Fruit fly (Drosophila melanogaster) whole organism, embryonic: ENCODE results near the gene Eip63E.

Experiments used
- Adf1 ChIP-seq: fragments of 200-800 bp; sonication (Bioruptor generic); IDR thresholded peaks from 2 replicates; pipeline ENCODE4 v1.3.6; 2022; ENCODE audit warnings: missing biosample characterization, missing genetic modification characterization
- Atf6 ChIP-seq: fragments of 200-800 bp; sonication (Bioruptor generic); IDR thresholded peaks from 2 replicates; pipeline ENCODE4 v1.3.6; 2022; ENCODE audit warnings: missing biosample characterization, missing genetic modification characterization
- B-H1 ChIP-seq: fragments of 200-800 bp; sonication (Bioruptor generic); IDR thresholded peaks from 3 replicates; pipeline ENCODE4 v1.3.6; 2022; ENCODE audit warnings: missing biosample characterization, missing genetic modification characterization
- CG10543 ChIP-seq: fragments of 200-800 bp; sonication (Bioruptor generic); optimal IDR thresholded peaks from 3 replicates; lab custom pipeline; 2017; ENCODE audit warnings: missing biosample characterization, mild to moderate bottlenecking, missing genetic modification characterization, moderate library complexity
- CG11456 ChIP-seq: fragments of 200-800 bp; sonication (Bioruptor generic); IDR thresholded peaks from 3 replicates; pipeline ENCODE4 v1.3.6; 2022; ENCODE audit warnings: missing biosample characterization, missing genetic modification characterization
- CG11504 ChIP-seq: fragments of 200-800 bp; sonication (Bioruptor generic); optimal IDR thresholded peaks from 3 replicates; lab custom pipeline; 2019; ENCODE audit warnings: missing biosample characterization, mild to moderate bottlenecking, missing genetic modification characterization, moderate library complexity
- CG1529 ChIP-seq: fragments of 200-800 bp; sonication (Bioruptor generic); optimal IDR thresholded peaks from 3 replicates; lab custom pipeline; 2018; ENCODE audit warnings: missing biosample characterization, missing genetic modification characterization
- CG15601 ChIP-seq: fragments of 200-800 bp; sonication (Bioruptor generic); optimal IDR thresholded peaks from 3 replicates; lab custom pipeline; 2019; ENCODE audit warnings: missing biosample characterization, mild to moderate bottlenecking, missing genetic modification characterization, moderate library complexity
- CG16813 ChIP-seq: fragments of 200-800 bp; sonication (Bioruptor generic); IDR thresholded peaks from 3 replicates; pipeline ENCODE4 v1.3.6; 2022; ENCODE audit warnings: missing biosample characterization, missing genetic modification characterization; ENCODE audit not compliant: partially characterized antibody
- CG16815 ChIP-seq: fragments of 200-800 bp; sonication (Bioruptor generic); optimal IDR thresholded peaks from 3 replicates; lab custom pipeline; 2017; ENCODE audit warnings: missing biosample characterization, mild to moderate bottlenecking, missing genetic modification characterization
- CG16863 ChIP-seq: fragments of 200-800 bp; sonication (Bioruptor generic); optimal IDR thresholded peaks from 3 replicates; lab custom pipeline; 2016; ENCODE audit warnings: missing biosample characterization, missing genetic modification characterization
- CG17802 ChIP-seq: fragments of 200-800 bp; sonication (Bioruptor generic); optimal IDR thresholded peaks from 2 replicates; lab custom pipeline; 2018; ENCODE audit warnings: missing biosample characterization, mild to moderate bottlenecking, missing genetic modification characterization, moderate library complexity
- CG2678 ChIP-seq: fragments of 200-800 bp; sonication (Bioruptor generic); optimal IDR thresholded peaks from 3 replicates; lab custom pipeline; 2019; ENCODE audit warnings: missing biosample characterization, mild to moderate bottlenecking, missing genetic modification characterization, moderate library complexity
- CG30020 ChIP-seq: fragments of 200-800 bp; optimal IDR thresholded peaks from 2 replicates; lab custom pipeline; 2019; ENCODE audit warnings: missing biosample characterization, mild to moderate bottlenecking, missing genetic modification characterization, moderate library complexity
- CG34422 ChIP-seq: fragments of 200-800 bp; sonication (Bioruptor generic); IDR thresholded peaks from 3 replicates; pipeline ENCODE4 v1.3.6; 2022; ENCODE audit warnings: missing biosample characterization, missing genetic modification characterization
- CG4424 ChIP-seq: fragments of 200-800 bp; sonication (Bioruptor generic); optimal IDR thresholded peaks from 3 replicates; lab custom pipeline; 2016; ENCODE audit warnings: missing biosample characterization, missing genetic modification characterization
- CG4617 ChIP-seq: fragments of 200-800 bp; sonication (Bioruptor generic); optimal IDR thresholded peaks from 3 replicates; lab custom pipeline; 2016; ENCODE audit warnings: missing biosample characterization, missing genetic modification characterization, borderline replicate concordance
- CG6272 ChIP-seq: fragments of 200-800 bp; sonication (Bioruptor generic); IDR thresholded peaks from 2 replicates; pipeline ENCODE4 v1.3.6; 2022; ENCODE audit warnings: missing biosample characterization, missing genetic modification characterization
- CG7271 ChIP-seq: fragments of 200-800 bp; sonication (Bioruptor generic); optimal IDR thresholded peaks from 2 replicates; lab custom pipeline; 2018; ENCODE audit warnings: missing biosample characterization, mild to moderate bottlenecking, missing genetic modification characterization, moderate library complexity
- CG7357 ChIP-seq: fragments of 200-800 bp; sonication (Bioruptor generic); IDR thresholded peaks from 3 replicates; pipeline ENCODE4 v1.3.6; 2022; ENCODE audit warnings: missing biosample characterization, missing genetic modification characterization
- CG7786 ChIP-seq: fragments of 200-800 bp; sonication (Bioruptor generic); optimal IDR thresholded peaks from 2 replicates; lab custom pipeline; 2016; ENCODE audit warnings: missing biosample characterization, missing genetic modification characterization
- CG7928 ChIP-seq: fragments of 200-800 bp; sonication (Bioruptor generic); optimal IDR thresholded peaks from 2 replicates; lab custom pipeline; 2017; ENCODE audit warnings: missing biosample characterization, mild to moderate bottlenecking, missing genetic modification characterization
- CG9876 ChIP-seq: fragments of 200-800 bp; sonication (Bioruptor generic); optimal IDR thresholded peaks from 2 replicates; lab custom pipeline; 2016; ENCODE audit warnings: missing biosample characterization, missing genetic modification characterization
- Chrac-16 ChIP-seq: fragments of 200-800 bp; sonication (Bioruptor generic); optimal IDR thresholded peaks from 3 replicates; lab custom pipeline; 2016; ENCODE audit warnings: missing biosample characterization, missing genetic modification characterization
- Dbx ChIP-seq: fragments of 200-800 bp; sonication (Bioruptor generic); IDR thresholded peaks from 3 replicates; pipeline ENCODE4 v1.3.6; 2022; ENCODE audit warnings: missing biosample characterization, missing genetic modification characterization
- E2f2 ChIP-seq: fragments of 200-800 bp; sonication (Bioruptor generic); IDR thresholded peaks from 2 replicates; pipeline ENCODE4 v1.3.6; 2022; ENCODE audit warnings: missing biosample characterization, missing genetic modification characterization
- ERR ChIP-seq: fragments of 200-800 bp; sonication (Bioruptor generic); optimal IDR thresholded peaks from 2 replicates; lab custom pipeline; 2016; ENCODE audit warnings: missing biosample characterization, missing genetic modification characterization
- HmgD ChIP-seq: fragments of 200-800 bp; sonication (Bioruptor generic); optimal IDR thresholded peaks from 3 replicates; lab custom pipeline; 2016; ENCODE audit warnings: missing biosample characterization, missing genetic modification characterization
- NFAT ChIP-seq: fragments of 200-800 bp; sonication (Bioruptor generic); IDR thresholded peaks from 2 replicates; pipeline ENCODE4 v1.3.6; 2022; ENCODE audit warnings: missing biosample characterization, missing genetic modification characterization
- Neu2 ChIP-seq: fragments of 200-800 bp; sonication (Bioruptor generic); optimal IDR thresholded peaks from 3 replicates; lab custom pipeline; 2016; ENCODE audit warnings: missing biosample characterization, missing genetic modification characterization, borderline replicate concordance
- Opbp ChIP-seq: fragments of 200-800 bp; sonication (Bioruptor generic); IDR thresholded peaks from 3 replicates; pipeline ENCODE4 v1.3.6; 2022; ENCODE audit warnings: missing biosample characterization, missing genetic modification characterization; ENCODE audit not compliant: partially characterized antibody
- Six4 ChIP-seq: fragments of 200-800 bp; sonication (Bioruptor generic); optimal IDR thresholded peaks from 2 replicates; lab custom pipeline; 2016; ENCODE audit warnings: missing biosample characterization, missing genetic modification characterization
- Sox100B ChIP-seq: fragments of 200-800 bp; sonication (Bioruptor generic); optimal IDR thresholded peaks from 3 replicates; lab custom pipeline; 2018; ENCODE audit warnings: missing biosample characterization, mild to moderate bottlenecking, missing genetic modification characterization
- TFAM ChIP-seq: fragments of 200-800 bp; sonication (Bioruptor generic); optimal IDR thresholded peaks from 2 replicates; lab custom pipeline; 2017; ENCODE audit warnings: missing biosample characterization, missing genetic modification characterization, inconsistent platforms
- Vsx1 ChIP-seq: fragments of 200-800 bp; sonication (Bioruptor generic); optimal IDR thresholded peaks from 2 replicates; lab custom pipeline; 2017; ENCODE audit warnings: missing biosample characterization, mild to moderate bottlenecking, missing genetic modification characterization, missing genetic modification reagents
- ara ChIP-seq: fragments of 200-800 bp; sonication (Bioruptor generic); IDR thresholded peaks from 2 replicates; pipeline ENCODE4 v1.3.6; 2022; ENCODE audit warnings: missing biosample characterization, missing genetic modification characterization
- bab2 ChIP-seq: fragments of 200-800 bp; sonication (Bioruptor generic); optimal IDR thresholded peaks from 2 replicates; lab custom pipeline; 2016; ENCODE audit warnings: missing biosample characterization, missing genetic modification characterization
- bigmax ChIP-seq: fragments of 200-800 bp; sonication (Bioruptor generic); optimal IDR thresholded peaks from 2 replicates; lab custom pipeline; 2018; ENCODE audit warnings: missing biosample characterization, mild to moderate bottlenecking, missing genetic modification characterization
- bowl ChIP-seq: fragments of 200-800 bp; sonication (Bioruptor generic); IDR thresholded peaks from 2 replicates; pipeline ENCODE4 v1.3.6; 2022; ENCODE audit warnings: missing biosample characterization, missing genetic modification characterization
- cad ChIP-seq: fragments of >200 bp; optimal IDR thresholded peaks from 2 replicates; lab custom pipeline; 2017; ENCODE audit warnings: missing biosample characterization, missing genetic modification characterization
- chn ChIP-seq: fragments of 200-800 bp; sonication (Bioruptor generic); optimal IDR thresholded peaks from 2 replicates; lab custom pipeline; 2016; ENCODE audit warnings: missing biosample characterization, missing genetic modification characterization
- grau ChIP-seq: fragments of 200-800 bp; optimal IDR thresholded peaks from 3 replicates; lab custom pipeline; 2019; ENCODE audit warnings: missing biosample characterization, mild to moderate bottlenecking, missing genetic modification characterization, moderate library complexity
- hb ChIP-seq: fragments of 200-800 bp; sonication (Bioruptor generic); IDR thresholded peaks from 3 replicates; pipeline ENCODE4 v1.3.6; 2022; ENCODE audit warnings: missing biosample characterization, missing genetic modification characterization; ENCODE audit not compliant: partially characterized antibody
- lov ChIP-seq, 2 experiments: fragments of 200-800 bp in 1 of 2; fragments of >200 bp in 1 of 2; sonication (Bioruptor generic) in 1 of 2; IDR thresholded peaks in 1 of 2; optimal IDR thresholded peaks in 1 of 2; 2 replicates in 1 of 2; 3 replicates in 1 of 2; pipeline versions ENCODE4 v1.3.6 to Lab custom; 2017 to 2022; ENCODE audit warnings: missing biosample characterization in 1 of 2, missing genetic modification characterization in 1 of 2
- p53 ChIP-seq: fragments of 200-800 bp; sonication (Bioruptor generic); optimal IDR thresholded peaks from 2 replicates; lab custom pipeline; 2016; ENCODE audit warnings: missing biosample characterization, missing genetic modification characterization
- pros ChIP-seq: fragments of 200-800 bp; sonication (Bioruptor generic); optimal IDR thresholded peaks from 3 replicates; lab custom pipeline; 2019; ENCODE audit warnings: missing biosample characterization, mild to moderate bottlenecking, missing genetic modification characterization, moderate library complexity
- ranshi ChIP-seq: fragments of 200-800 bp; sonication (Bioruptor generic); IDR thresholded peaks from 2 replicates; pipeline ENCODE4 v1.3.6; 2022; ENCODE audit warnings: missing biosample characterization, missing genetic modification characterization
- tna ChIP-seq: fragments of 200-800 bp; sonication (Bioruptor generic); IDR thresholded peaks from 2 replicates; pipeline ENCODE4 v1.3.6; 2022; ENCODE audit warnings: missing biosample characterization, missing genetic modification characterization; ENCODE audit not compliant: partially characterized antibody
- unc-4 ChIP-seq: fragments of 200-800 bp; sonication (Bioruptor generic); IDR thresholded peaks from 2 replicates; pipeline ENCODE4 v1.3.6; 2022; ENCODE audit warnings: missing biosample characterization, missing genetic modification characterization; ENCODE audit not compliant: partially characterized antibody
- zfh2 ChIP-seq: fragments of 200-800 bp; sonication (Bioruptor generic); optimal IDR thresholded peaks from 2 replicates; lab custom pipeline; 2016; ENCODE audit warnings: missing biosample characterization, missing genetic modification characterization

The Eip63E gene

dm6 chr3L:3472786-3473185, 42.8 kb upstream of the Eip63E start (continued):
- TF ChIP-seq grau (tag; lab: Kevin White, UChicago): peak; percentile 76
- peak; percentile 88 for TF ChIP-seq CG2678 (tag; lab: Kevin White, UChicago)
- peak; percentile 62 for TF ChIP-seq NFAT (GFP tag; lab: Robert Waterston, UW)
- peak; percentile 3 for TF ChIP-seq ERR (GFP tag; lab: Kevin White, UChicago)
- peak; percentile 71 for TF ChIP-seq Atf6 (GFP tag; lab: Robert Waterston, UW)
- TF ChIP-seq CG15601 (tag; lab: Kevin White, UChicago): peak; percentile 28
- no peak for TF ChIP-seq unc-4 (GFP tag; lab: Robert Waterston, UW)
- TF ChIP-seq HmgD (GFP tag; lab: Kevin White, UChicago): no peak
- TF ChIP-seq CG11456: peak; percentile 78
- peak; percentile 44; the same call in 1 of the 2 replicates for TF ChIP-seq bowl (GFP tag; lab: Robert Waterston, UW)
- TF ChIP-seq CG1529 (GFP tag; lab: Kevin White, UChicago): peak; percentile 47
- TF ChIP-seq CG16815: peak; percentile 3
- no peak for TF ChIP-seq CG16813 (GFP tag; lab: Robert Waterston, UW)
- TF ChIP-seq CG7357: 0 out of 3 replicates have a peak, but pooled peaks have one; percentile 26
- peak; percentile 45 for TF ChIP-seq CG7786
- TF ChIP-seq CG9876: no peak
- TF ChIP-seq Neu2 (GFP tag; lab: Kevin White, UChicago): no peak
- peak; percentile 67 for TF ChIP-seq B-H1 (GFP tag; lab: Robert Waterston, UW)
- peak; percentile 56 for TF ChIP-seq Sox100B (GFP tag; lab: Kevin White, UChicago)
- no peak for TF ChIP-seq tna (GFP tag; lab: Robert Waterston, UW)
- TF ChIP-seq Adf1 (GFP tag; lab: Robert Waterston, UW): peak; percentile 41; the same call in 1 of the 2 replicates
- TF ChIP-seq E2f2 (GFP tag; lab: Robert Waterston, UW): peak; percentile 45; the same call in 1 of the 2 replicates
- TF ChIP-seq chn (GFP tag; lab: Kevin White, UChicago): peak; percentile 26
- peak; percentile 78 for TF ChIP-seq CG11504
- peak; percentile 67 for TF ChIP-seq CG10543
- no peak for TF ChIP-seq CG17802
- TF ChIP-seq CG34422: peak; percentile 57; the same call in 1 of the 3 replicates
- peak; percentile 56 for TF ChIP-seq CG4424 (GFP tag; lab: Kevin White, UChicago)
- no peak for TF ChIP-seq CG30020 (tag; lab: Kevin White, UChicago)
- no peak for TF ChIP-seq TFAM
- peak; percentile 51 for TF ChIP-seq CG7271 (tag; lab: Kevin White, UChicago)
- no peak for TF ChIP-seq hb (GFP tag; lab: Robert Waterston, UW)
- TF ChIP-seq CG16863 (GFP tag; lab: Kevin White, UChicago): peak; percentile 65
- peak; percentile 47 for TF ChIP-seq Chrac-16 (GFP tag; lab: Kevin White, UChicago)
- no peak for TF ChIP-seq Vsx1
- no peak for TF ChIP-seq CG6272 (GFP tag; lab: Robert Waterston, UW)
- peak; percentile 44 for TF ChIP-seq bab2 (GFP tag; lab: Kevin White, UChicago)
- TF ChIP-seq lov (optimal IDR thresholded peaks at IDR 0.05; lab: Kevin White, UChicago): no peak
- peak; percentile 68; the same call in 1 of the 3 replicates for TF ChIP-seq lov (GFP tag; IDR thresholded peaks at IDR 0.05; lab: Robert Waterston, UW)
- TF ChIP-seq cad (GFP tag; lab: Kevin White, UChicago): no peak
- TF ChIP-seq ranshi (GFP tag; lab: Robert Waterston, UW): peak; percentile 82
- no peak for TF ChIP-seq Opbp
- peak; percentile 27; the same call in 1 of the 2 replicates for TF ChIP-seq ara (GFP tag; lab: Robert Waterston, UW)
- no peak for TF ChIP-seq Six4 (GFP tag; lab: Kevin White, UChicago)
- TF ChIP-seq pros (GFP tag; lab: Kevin White, UChicago): no peak
- TF ChIP-seq CG4617: no peak
- TF ChIP-seq CG7928: peak; percentile 36
- peak; percentile 35 for TF ChIP-seq p53 (GFP tag; lab: Kevin White, UChicago)
- peak; percentile 53 for TF ChIP-seq zfh2
- peak; percentile 66; the same call in 2 of the 3 replicates for TF ChIP-seq Dbx (GFP tag; lab: Robert Waterston, UW)
- TF ChIP-seq bigmax (GFP tag; lab: Kevin White, UChicago): no peak
